Worm (Caenorhabditis elegans) whole organism, early embryonic: ENCODE data around the gene W07G1.7.
A peak's percentile ranks its signal among the peaks of the same experiment; 100 is the strongest.

Source experiments
- B0310.2 ChIP-seq: sonication (generic microtip); optimal IDR thresholded peaks from 2 replicates; lab custom pipeline; 2016; ENCODE audit warnings: mild to moderate bottlenecking, missing genetic modification characterization, missing compliant biosample characterization
- F13C5.2 ChIP-seq: sonication (generic microtip); optimal IDR thresholded peaks from 2 replicates; lab custom pipeline; 2017; ENCODE audit warnings: mild to moderate bottlenecking, missing genetic modification characterization, inconsistent platforms, missing compliant biosample characterization
- aly-1 ChIP-seq: sonication (generic microtip); optimal IDR thresholded peaks from 2 replicates; lab custom pipeline; 2016; ENCODE audit warnings: missing genetic modification characterization, missing compliant biosample characterization
- ama-1 ChIP-seq: fragments of 150-350 bp; optimal IDR thresholded peaks from 2 replicates; lab custom pipeline; 2014
- ceh-13 ChIP-seq: fragments of 200-800 bp; sonication (Bioruptor generic); optimal IDR thresholded peaks from 2 replicates; lab custom pipeline; 2018; ENCODE audit warnings: mild to moderate bottlenecking, missing genetic modification characterization, missing compliant biosample characterization
- ceh-36 ChIP-seq: sonication (generic microtip); optimal IDR thresholded peaks from 2 replicates; lab custom pipeline; 2016; ENCODE audit warnings: missing genetic modification characterization, inconsistent platforms, missing compliant biosample characterization
- ets-7 ChIP-seq: sonication (generic microtip); optimal IDR thresholded peaks from 2 replicates; lab custom pipeline; 2016; ENCODE audit warnings: missing genotype, missing genetic modification characterization, missing compliant biosample characterization
- flt-1 ChIP-seq: fragments of 200-800 bp; sonication (Bioruptor generic); IDR thresholded peaks from 2 replicates; pipeline ENCODE4 v1.3.6; 2022; ENCODE audit warnings: missing genetic modification characterization, missing compliant biosample characterization
- hmbx-1 ChIP-seq: sonication (generic microtip); optimal IDR thresholded peaks from 2 replicates; lab custom pipeline; 2016; ENCODE audit warnings: mild to moderate bottlenecking, missing genetic modification characterization, missing compliant biosample characterization
- hmg-4 ChIP-seq: fragments of 200-800 bp; sonication (Bioruptor generic); optimal IDR thresholded peaks from 2 replicates; lab custom pipeline; 2018; ENCODE audit warnings: mild to moderate bottlenecking, missing genetic modification characterization, missing compliant biosample characterization
- hnd-1 ChIP-seq: sonication (generic microtip); optimal IDR thresholded peaks from 2 replicates; lab custom pipeline; 2016; ENCODE audit warnings: missing genetic modification characterization, missing compliant biosample characterization
- pes-1 ChIP-seq: fragments of 200-800 bp; sonication (Bioruptor generic); IDR thresholded peaks from 2 replicates; pipeline ENCODE4 v1.3.6; 2022; ENCODE audit warnings: missing genetic modification reagents, missing genetic modification characterization, missing compliant biosample characterization
- scrt-1 ChIP-seq: fragments of 200-800 bp; sonication (Bioruptor generic); IDR thresholded peaks from 2 replicates; pipeline ENCODE4 v1.3.6; 2022; ENCODE audit warnings: missing genetic modification characterization, missing compliant biosample characterization
- sea-1 ChIP-seq: fragments of 200-800 bp; sonication (Bioruptor generic); conservative IDR thresholded peaks from 2 replicates; pipeline ENCODE4 v1.3.6; 2022; ENCODE audit warnings: missing genetic modification characterization, missing compliant biosample characterization
- tbx-11 ChIP-seq: fragments of 200-800 bp; sonication (Bioruptor generic); IDR thresholded peaks from 2 replicates; pipeline ENCODE4 v1.3.6; 2022; ENCODE audit warnings: missing genetic modification characterization, missing compliant biosample characterization
- tbx-37 ChIP-seq: fragments of 200-800 bp; sonication (Bioruptor generic); conservative IDR thresholded peaks from 2 replicates; pipeline ENCODE4 v1.3.6; 2022; ENCODE audit warnings: missing genetic modification reagents, missing genetic modification characterization, missing compliant biosample characterization
- tra-4 ChIP-seq: sonication (generic microtip); optimal IDR thresholded peaks from 2 replicates; lab custom pipeline; 2017; ENCODE audit warnings: missing genetic modification characterization, missing compliant biosample characterization

The W07G1.7 gene

DNA sequence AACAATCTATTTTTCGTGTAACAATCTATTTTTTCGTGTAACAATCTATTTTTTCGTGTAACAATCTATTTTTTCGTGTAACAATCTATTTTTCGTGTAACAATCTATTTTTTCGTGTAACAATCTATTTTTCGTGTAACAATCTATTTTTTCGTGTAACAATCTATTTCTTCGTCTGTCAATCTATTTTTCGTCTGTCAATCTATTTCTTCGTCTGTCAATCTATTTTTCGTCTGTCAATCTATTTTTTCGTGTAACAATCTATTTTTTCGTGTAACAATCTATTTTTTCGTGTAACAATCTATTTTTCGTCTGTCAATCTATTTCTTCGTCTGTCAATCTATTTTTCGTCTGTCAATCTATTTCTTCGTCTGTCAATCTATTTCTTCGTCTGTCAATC, 19.9 kb upstream of the W07G1.7 start:
- peak; percentile 54 for TF ChIP-seq hmbx-1 (tag; lab: Kevin White, UChicago)

DNA sequence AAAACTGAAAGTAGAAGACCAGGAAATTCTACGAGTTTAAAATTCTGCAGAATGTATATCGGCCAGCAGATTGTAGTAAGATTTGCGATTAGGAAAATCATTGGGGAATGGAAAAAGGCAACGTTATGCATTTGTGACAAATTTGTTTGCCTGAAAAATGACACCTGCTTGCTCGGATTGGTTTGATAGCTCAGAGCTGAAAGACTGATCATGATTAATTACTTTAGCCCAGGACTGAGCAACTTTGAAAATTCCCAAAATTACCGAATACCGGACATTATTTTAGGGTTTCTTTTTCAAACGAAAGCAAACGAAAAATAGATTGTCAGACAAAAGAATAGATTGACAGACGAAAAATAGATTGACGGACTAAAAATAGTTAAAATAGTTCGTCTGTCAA, 18.4 kb upstream of the W07G1.7 start, which contains the start of gene sre-47:
TSS of gene sre-47 (minus strand) at position 101 of the 400 bp plus-strand sequence.
- no peak for TF ChIP-seq hnd-1 (tag; lab: Kevin White, UChicago)
- TF ChIP-seq hmbx-1 (tag; lab: Kevin White, UChicago), result no peak
- TF ChIP-seq ceh-13 (GFP tag; lab: Kevin White, UChicago), result no peak
- TF ChIP-seq pes-1 (GFP tag; lab: Robert Waterston, UW), result no peak
- TF ChIP-seq B0310.2 (tag; lab: Kevin White, UChicago), result no peak
- no peak for TF ChIP-seq tbx-11
- no peak for TF ChIP-seq scrt-1
- no peak for TF ChIP-seq hmg-4 (GFP tag; lab: Kevin White, UChicago)
- no peak for TF ChIP-seq F13C5.2 (tag; lab: Kevin White, UChicago)
- no peak for TF ChIP-seq sea-1 (GFP tag; lab: Robert Waterston, UW)
- TF ChIP-seq tbx-37, result no peak
- TF ChIP-seq ceh-36 (tag; lab: Kevin White, UChicago), result no peak
- no peak for TF ChIP-seq ets-7 (tag; lab: Kevin White, UChicago)
- TF ChIP-seq aly-1 (tag; lab: Kevin White, UChicago), result no peak
- TF ChIP-seq ama-1 (lab: Kevin White, UChicago), result no peak
- no peak for TF ChIP-seq flt-1 (GFP tag; lab: Robert Waterston, UW)
- no peak for TF ChIP-seq tra-4 (tag; lab: Kevin White, UChicago)

- no peak for TF ChIP-seq ceh-13 (GFP tag; lab: Kevin White, UChicago)
These were observed 16.8 kb upstream of the W07G1.7 start, which contains the start of the genes Y39G8B.13 and Y39G8B.10 for ce11 chrII:13982923-13983322. TSS of gene Y39G8B.13 (minus strand) at chrII:13983047. TSS of gene Y39G8B.10 (minus strand) at chrII:13983115.

DNA sequence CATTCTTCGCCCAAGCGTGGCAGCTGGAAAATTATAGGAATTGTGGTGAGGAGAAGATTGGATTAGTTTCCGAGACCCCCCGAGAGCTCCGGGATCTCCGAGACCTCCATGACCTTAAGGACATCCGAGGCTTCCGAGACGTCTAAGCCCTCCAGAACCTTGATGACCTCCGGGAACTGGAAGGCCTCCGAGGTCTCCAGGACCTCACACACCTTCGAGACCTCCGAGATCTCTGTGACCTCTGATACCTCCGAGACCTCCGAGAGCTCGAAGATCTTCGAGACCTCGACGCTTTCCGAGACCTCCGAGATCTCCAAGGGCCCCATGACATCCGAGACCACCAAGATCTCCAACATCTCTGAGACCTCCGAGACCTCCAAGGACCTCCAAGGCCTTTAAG, 16.1 kb upstream of the W07G1.7 start:
- TF ChIP-seq hmg-4 (GFP tag; lab: Kevin White, UChicago) (no peak), tra-4 (tag; lab: Kevin White, UChicago) (no peak), hmbx-1 (tag; lab: Kevin White, UChicago) (no peak), pes-1 (GFP tag; lab: Robert Waterston, UW) (no peak), F13C5.2 (tag; lab: Kevin White, UChicago) (no peak), tbx-37 (no peak), hnd-1 (tag; lab: Kevin White, UChicago) (no peak), tbx-11 (no peak), sea-1 (GFP tag; lab: Robert Waterston, UW) (no peak), B0310.2 (tag; lab: Kevin White, UChicago) (no peak), ets-7 (tag; lab: Kevin White, UChicago) (no peak), scrt-1 (no peak), ama-1 (lab: Kevin White, UChicago) (no peak), ceh-36 (tag; lab: Kevin White, UChicago) (no peak), aly-1 (tag; lab: Kevin White, UChicago) (no peak), ceh-13 (GFP tag; lab: Kevin White, UChicago) (no peak), flt-1 (GFP tag; lab: Robert Waterston, UW) (no peak)

- no peak for TF ChIP-seq hmg-4 (GFP tag; lab: Kevin White, UChicago)
- TF ChIP-seq aly-1 (tag; lab: Kevin White, UChicago), result no peak
- TF ChIP-seq sea-1 (GFP tag; lab: Robert Waterston, UW), result no peak
- TF ChIP-seq hmbx-1 (tag; lab: Kevin White, UChicago), result no peak
- TF ChIP-seq tbx-37, result no peak
- no peak for TF ChIP-seq B0310.2 (tag; lab: Kevin White, UChicago)
- no peak for TF ChIP-seq ceh-13 (GFP tag; lab: Kevin White, UChicago)
- no peak for TF ChIP-seq tbx-11
- no peak for TF ChIP-seq flt-1 (GFP tag; lab: Robert Waterston, UW)
- no peak for TF ChIP-seq ama-1 (lab: Kevin White, UChicago)
- no peak for TF ChIP-seq ets-7 (tag; lab: Kevin White, UChicago)
- no peak for TF ChIP-seq scrt-1
- no peak for TF ChIP-seq pes-1 (GFP tag; lab: Robert Waterston, UW)
- TF ChIP-seq tra-4 (tag; lab: Kevin White, UChicago), result no peak
- no peak for TF ChIP-seq F13C5.2 (tag; lab: Kevin White, UChicago)
- TF ChIP-seq hnd-1 (tag; lab: Kevin White, UChicago), result no peak
- TF ChIP-seq ceh-36 (tag; lab: Kevin White, UChicago), result no peak
These were observed 15.7 kb upstream of the W07G1.7 start for ce11 chrII:13981819-13982218.

DNA sequence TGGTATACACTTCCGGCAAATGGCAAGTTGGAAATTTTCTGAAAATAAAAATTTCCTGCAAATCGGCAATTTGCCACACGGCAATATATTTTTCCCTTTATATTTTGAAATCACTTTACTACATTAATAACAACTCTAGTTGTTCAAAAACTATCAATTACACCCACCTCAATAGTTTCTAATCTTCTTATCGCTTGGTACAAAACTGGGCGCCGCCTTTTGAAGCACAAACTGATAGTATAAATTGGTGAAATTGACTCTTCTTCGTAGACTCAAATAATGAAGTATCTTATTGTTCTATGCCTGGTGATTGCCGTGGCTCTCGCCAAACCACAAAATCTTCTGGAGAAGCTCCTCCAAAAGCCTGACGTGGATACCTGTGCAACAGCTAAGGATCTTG, 15.0 kb upstream of the W07G1.7 start, which contains the start of gene Y39G8B.9:
TSS of gene Y39G8B.9 (plus strand) at position 269 of the 400 bp plus-strand sequence.
- TF ChIP-seq sea-1 (GFP tag; lab: Robert Waterston, UW), result no peak

DNA sequence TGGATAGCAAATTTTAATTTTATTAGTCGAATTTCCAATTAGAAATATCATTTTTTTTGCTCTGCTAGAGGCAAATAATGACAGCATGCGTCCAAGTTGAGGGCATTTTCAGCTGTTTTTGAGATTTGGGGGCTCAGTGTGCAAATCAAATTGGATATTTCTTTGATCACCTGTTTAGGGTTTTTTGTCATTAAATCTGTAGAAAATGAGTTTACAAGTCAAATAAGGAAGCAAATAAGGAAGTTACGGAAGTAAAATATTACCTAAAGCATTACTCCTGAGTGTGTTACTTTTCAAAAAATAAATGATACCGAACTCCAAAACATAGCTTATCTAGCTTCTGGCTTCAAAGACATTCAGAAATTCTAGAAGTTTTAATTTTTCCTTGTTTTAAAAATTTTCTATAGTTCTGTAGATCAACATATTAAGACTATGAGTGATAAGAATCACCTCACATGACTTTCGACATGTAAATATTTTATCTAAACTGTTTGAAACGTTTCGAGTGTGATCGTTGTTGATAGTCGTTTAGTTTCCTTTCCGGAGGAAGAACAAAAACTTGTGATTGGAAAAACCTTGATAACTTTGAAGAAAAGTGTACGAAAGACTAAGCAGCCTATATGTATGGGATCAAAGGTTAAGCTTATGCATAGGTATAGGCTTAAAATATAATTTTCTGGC, 13.8 kb upstream of the W07G1.7 start, which contains the start of gene sre-48:
TSS of gene sre-48 (minus strand) at position 51 of the 681 bp plus-strand sequence.
- TF ChIP-seq F13C5.2 (tag; lab: Kevin White, UChicago) (no peak), hmbx-1 (tag; lab: Kevin White, UChicago) (no peak), hmg-4 (GFP tag; lab: Kevin White, UChicago) (no peak), hnd-1 (tag; lab: Kevin White, UChicago) (no peak)

DNA sequence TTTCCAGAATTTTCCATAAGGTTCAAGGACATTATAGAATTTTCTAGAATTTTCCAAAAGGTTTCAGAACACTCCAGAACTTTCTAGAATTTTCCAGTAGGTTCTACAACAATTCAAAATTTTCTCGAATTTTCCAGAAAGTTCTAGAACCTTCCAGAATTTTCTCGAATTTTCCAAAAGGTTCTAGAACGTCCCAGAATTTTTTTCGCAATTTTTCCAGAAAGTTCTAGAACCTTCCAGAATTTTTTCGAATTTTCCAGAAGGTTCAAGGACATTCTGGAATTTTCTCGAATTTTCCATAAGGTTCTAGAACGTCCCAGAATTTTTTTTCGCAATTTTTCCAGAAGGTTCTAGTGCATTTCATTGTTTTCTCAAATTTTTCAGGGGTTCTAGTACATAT, 11.6 kb upstream of the W07G1.7 start:
- no peak for TF ChIP-seq tbx-37
